Worm (Caenorhabditis elegans) whole organism, late embryonic: Measurements from ENCODE around the gene cyn-10.

Experiments
- K09A11.1 ChIP-seq: sonication (generic microtip); optimal IDR thresholded peaks from 2 replicates; lab custom pipeline; 2017; ENCODE audit warnings: antibody characterized with exemption, mild to moderate bottlenecking, missing genetic modification characterization, missing compliant biosample characterization; ENCODE audit not compliant: insufficient read depth
- ahr-1 ChIP-seq: sonication (generic microtip); optimal IDR thresholded peaks from 2 replicates; lab custom pipeline; 2016; ENCODE audit warnings: missing genetic modification characterization, missing compliant biosample characterization
- ama-1 ChIP-seq: fragments of 150-350 bp; optimal IDR thresholded peaks from 2 replicates; lab custom pipeline; 2014
- ceh-14 ChIP-seq: sonication (generic microtip); optimal IDR thresholded peaks from 2 replicates; lab custom pipeline; 2016; ENCODE audit warnings: missing genotype, missing genetic modification characterization, missing compliant biosample characterization
- ceh-18 ChIP-seq: sonication (generic microtip); optimal IDR thresholded peaks from 2 replicates; lab custom pipeline; 2016; ENCODE audit warnings: missing genetic modification characterization, missing compliant biosample characterization
- ceh-31 ChIP-seq: sonication (generic microtip); optimal IDR thresholded peaks from 2 replicates; lab custom pipeline; 2016; ENCODE audit warnings: missing genetic modification characterization, missing compliant biosample characterization
- ceh-45 ChIP-seq: fragments of 200-800 bp; sonication (Bioruptor generic); IDR thresholded peaks from 2 replicates; pipeline ENCODE4 v1.3.6; 2022; ENCODE audit warnings: missing genetic modification reagents, missing genetic modification characterization, missing compliant biosample characterization
- che-1 ChIP-seq: sonication (generic microtip); optimal IDR thresholded peaks from 2 replicates; lab custom pipeline; 2016; ENCODE audit warnings: mild to moderate bottlenecking, missing genetic modification characterization, missing compliant biosample characterization
- dmd-4 ChIP-seq: sonication (generic microtip); optimal IDR thresholded peaks from 2 replicates; lab custom pipeline; 2016; ENCODE audit warnings: borderline replicate concordance, missing genetic modification characterization, missing compliant biosample characterization
- dve-1 ChIP-seq: sonication (generic microtip); optimal IDR thresholded peaks from 2 replicates; lab custom pipeline; 2017; ENCODE audit warnings: antibody characterized with exemption, mild to moderate bottlenecking, missing genetic modification characterization, missing compliant biosample characterization
- elt-2 ChIP-seq: sonication (generic microtip); optimal IDR thresholded peaks from 2 replicates; lab custom pipeline; 2016; ENCODE audit warnings: missing genetic modification reagents, missing genetic modification characterization, missing compliant biosample characterization
- ets-4 ChIP-seq: sonication (generic microtip); optimal IDR thresholded peaks from 2 replicates; lab custom pipeline; 2016; ENCODE audit warnings: missing genetic modification characterization, missing compliant biosample characterization
- eyg-1 ChIP-seq: sonication (generic microtip); optimal IDR thresholded peaks from 2 replicates; lab custom pipeline; 2016; ENCODE audit warnings: missing genotype, missing genetic modification characterization, missing compliant biosample characterization
- fax-1 ChIP-seq: sonication (generic microtip); optimal IDR thresholded peaks from 2 replicates; lab custom pipeline; 2016; ENCODE audit warnings: missing genotype, missing genetic modification characterization, missing compliant biosample characterization
- fkh-10 ChIP-seq: fragments of 150-350 bp; optimal IDR thresholded peaks from 2 replicates; lab custom pipeline; 2014; ENCODE audit warnings: missing biosample characterization, missing genetic modification reagents, missing genetic modification characterization
- hlh-30 ChIP-seq: sonication (generic microtip); optimal IDR thresholded peaks from 2 replicates; lab custom pipeline; 2017; ENCODE audit warnings: antibody characterized with exemption, missing genetic modification characterization, missing compliant biosample characterization; ENCODE audit not compliant: insufficient read depth
- hlh-6 ChIP-seq: sonication (generic microtip); optimal IDR thresholded peaks from 2 replicates; lab custom pipeline; 2016; ENCODE audit warnings: missing genotype, missing genetic modification characterization, missing compliant biosample characterization
- lim-6 ChIP-seq: sonication (generic microtip); optimal IDR thresholded peaks from 2 replicates; lab custom pipeline; 2016; ENCODE audit warnings: missing genetic modification characterization, missing compliant biosample characterization
- nfya-1 ChIP-seq: sonication (generic microtip); optimal IDR thresholded peaks from 2 replicates; lab custom pipeline; 2017; ENCODE audit warnings: missing genetic modification characterization, mild to moderate bottlenecking, missing compliant biosample characterization, antibody characterized with exemption, moderate library complexity
- pax-1 ChIP-seq: fragments of 150-350 bp; optimal IDR thresholded peaks from 2 replicates; lab custom pipeline; 2014; ENCODE audit warnings: missing biosample characterization, missing genetic modification characterization
- pha-2 ChIP-seq: sonication (generic microtip); optimal IDR thresholded peaks from 2 replicates; lab custom pipeline; 2017; ENCODE audit warnings: mild to moderate bottlenecking, missing genetic modification characterization, missing compliant biosample characterization
- pha-4 ChIP-seq: fragments of 150-350 bp; optimal IDR thresholded peaks from 2 replicates; lab custom pipeline; 2018; ENCODE audit warnings: missing biosample characterization, missing genetic modification reagents, missing genetic modification characterization
- pqm-1 ChIP-seq: sonication (generic microtip); optimal IDR thresholded peaks from 2 replicates; lab custom pipeline; 2016; ENCODE audit warnings: missing genetic modification characterization, missing compliant biosample characterization
- pros-1 ChIP-seq: fragments of 150-350 bp; optimal IDR thresholded peaks from 2 replicates; lab custom pipeline; 2014; ENCODE audit warnings: missing biosample characterization, missing genetic modification reagents, missing genetic modification characterization
- ref-2 ChIP-seq: sonication (generic microtip); optimal IDR thresholded peaks from 2 replicates; lab custom pipeline; 2016; ENCODE audit warnings: missing genetic modification characterization, missing compliant biosample characterization
- rnt-1 ChIP-seq: sonication (generic microtip); optimal IDR thresholded peaks from 2 replicates; lab custom pipeline; 2016; ENCODE audit warnings: missing genetic modification characterization, missing compliant biosample characterization
- sdc-2 ChIP-seq: sonication (generic microtip); optimal IDR thresholded peaks from 2 replicates; lab custom pipeline; 2016; ENCODE audit warnings: missing genotype, missing genetic modification characterization, missing compliant biosample characterization
- sox-2 ChIP-seq: fragments of 200-800 bp; sonication (Bioruptor generic); IDR thresholded peaks from 2 replicates; pipeline ENCODE4 v1.3.6; 2022; ENCODE audit warnings: missing genetic modification reagents, missing genetic modification characterization, missing compliant biosample characterization
- syd-9 ChIP-seq: sonication (generic microtip); optimal IDR thresholded peaks from 2 replicates; lab custom pipeline; 2016; ENCODE audit warnings: mild to moderate bottlenecking, missing genetic modification characterization, moderate library complexity, missing compliant biosample characterization
- ttx-3 ChIP-seq: sonication (generic microtip); optimal IDR thresholded peaks from 2 replicates; lab custom pipeline; 2016; ENCODE audit warnings: missing genetic modification reagents, missing genetic modification characterization, missing compliant biosample characterization
- unc-3 ChIP-seq, 2 experiments: fragments of 200-800 bp in 1 of 2; sonication (Bioruptor generic) in 1 of 2; sonication (generic microtip) in 1 of 2; conservative IDR thresholded peaks in 1 of 2; optimal IDR thresholded peaks in 1 of 2; 2 replicates each; pipeline versions ENCODE4 v1.3.6 to Lab custom; 2016 to 2022; ENCODE audit warnings: missing compliant biosample characterization in 2 of 2, missing genetic modification characterization in 2 of 2, missing genetic modification reagents in 1 of 2
- unc-42 ChIP-seq: sonication (generic microtip); optimal IDR thresholded peaks from 2 replicates; lab custom pipeline; 2016; ENCODE audit warnings: missing genotype, missing genetic modification characterization, missing compliant biosample characterization
- unc-55 ChIP-seq: sonication (generic microtip); optimal IDR thresholded peaks from 2 replicates; lab custom pipeline; 2017; ENCODE audit warnings: missing biosample characterization, missing genetic modification reagents, missing genetic modification characterization
- zip-5 ChIP-seq: sonication (generic microtip); optimal IDR thresholded peaks from 2 replicates; lab custom pipeline; 2016; ENCODE audit warnings: missing genetic modification characterization, missing compliant biosample characterization

Gene cyn-10

DNA sequence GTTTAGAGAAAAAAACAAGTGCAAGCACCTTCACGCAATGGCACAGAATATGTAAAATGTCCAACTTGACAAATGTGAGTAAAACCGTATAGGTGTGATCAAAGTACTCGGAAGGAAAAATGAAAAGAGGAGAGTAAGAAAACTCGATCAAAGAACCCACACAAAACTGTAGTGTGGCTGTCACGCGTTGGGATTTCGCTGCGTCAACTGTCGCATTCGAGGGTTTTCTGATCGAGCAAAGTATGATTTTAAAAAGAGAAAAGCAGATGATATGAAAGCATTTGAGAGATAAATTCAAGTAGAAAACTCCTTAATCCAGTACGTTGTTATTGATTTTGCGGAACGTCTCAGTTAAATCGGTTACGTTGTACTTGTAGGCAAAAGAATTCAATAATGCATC lies 21.3 kb downstream of the cyn-10 start:
- TF ChIP-seq unc-55 (peak; percentile 26), hlh-6 (tag; lab: Kevin White, UChicago) (no peak), elt-2 (tag; lab: Kevin White, UChicago) (no peak), lim-6 (no peak), fax-1 (tag; lab: Kevin White, UChicago) (no peak), ceh-31 (tag; lab: Kevin White, UChicago) (no peak)
- TF ChIP-seq, all 69 proteins: peak for 1

DNA sequence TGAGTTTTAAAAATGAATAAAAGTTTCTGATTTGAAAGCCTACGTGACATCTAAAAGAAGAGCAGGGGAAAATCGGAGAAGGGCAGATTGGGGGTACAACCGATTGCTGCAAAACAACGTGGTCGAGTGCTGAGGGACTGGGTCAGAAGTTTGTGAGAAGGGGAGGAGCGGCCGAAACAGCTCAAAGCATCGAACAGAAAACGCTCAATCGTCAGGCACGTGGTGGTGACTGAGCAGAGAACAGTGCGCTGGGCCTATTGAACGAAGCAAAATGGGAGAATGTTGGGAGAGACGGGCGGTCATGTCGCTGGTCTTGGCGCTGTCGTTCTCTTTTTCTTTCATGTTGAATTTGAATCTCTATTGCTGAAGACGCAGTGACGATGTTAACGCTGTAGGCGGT lies 22.0 kb downstream of the cyn-10 start:
- no peak for TF ChIP-seq pax-1 (tag; lab: Kevin White, UChicago)
- TF ChIP-seq ceh-45 (GFP tag; lab: Robert Waterston, UW), result no peak
- TF ChIP-seq rnt-1 (tag; lab: Kevin White, UChicago), result no peak
- TF ChIP-seq dmd-4 (tag; lab: Kevin White, UChicago), result no peak
- TF ChIP-seq ceh-31 (tag; lab: Kevin White, UChicago), result no peak
- TF ChIP-seq lim-6, result no peak
- TF ChIP-seq pros-1 (tag; lab: Kevin White, UChicago), result no peak
- no peak for TF ChIP-seq syd-9 (tag; lab: Kevin White, UChicago)
- peak; percentile 47 for TF ChIP-seq ceh-18 (tag; lab: Kevin White, UChicago)
- peak; percentile 19 for TF ChIP-seq pqm-1
- no peak for TF ChIP-seq unc-3 (GFP tag; conservative IDR thresholded peaks at IDR 0.05; lab: Robert Waterston, UW)
- TF ChIP-seq unc-3 (tag; optimal IDR thresholded peaks at IDR 0.05; lab: Kevin White, UChicago), result no peak
- TF ChIP-seq zip-5 (tag; lab: Kevin White, UChicago), result no peak
- no peak for TF ChIP-seq ttx-3 (tag; lab: Kevin White, UChicago)
- peak; percentile 12 for TF ChIP-seq unc-42 (tag; lab: Kevin White, UChicago)
- no peak for TF ChIP-seq K09A11.1 (tag; lab: Kevin White, UChicago)

DNA sequence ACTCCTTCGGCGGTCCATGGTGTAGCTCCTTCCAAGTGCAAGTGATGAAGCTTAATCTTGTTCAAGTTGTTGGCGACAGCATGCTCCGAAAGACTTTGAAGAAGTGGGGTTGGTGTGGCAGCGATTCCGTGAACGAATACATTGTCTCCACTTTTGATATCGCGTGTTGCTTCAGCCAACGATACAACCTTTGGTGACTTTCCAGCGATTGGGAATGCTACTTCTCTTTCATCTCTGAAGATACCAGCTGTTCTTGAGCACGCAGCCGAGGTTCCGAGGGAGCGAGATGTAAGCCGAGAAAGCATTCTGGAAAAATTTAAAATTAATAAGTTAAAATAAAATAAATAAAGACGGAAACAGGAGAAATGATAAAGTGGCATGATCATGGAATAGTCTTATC lies 23.1 kb downstream of the cyn-10 start, which contains the start of gene acer-1:
TSS of gene acer-1 (minus strand) at position 306 of the 400 bp plus-strand sequence.
- TF ChIP-seq pax-1 (tag; lab: Kevin White, UChicago) (no peak), sox-2 (GFP tag; lab: Robert Waterston, UW) (no peak), dve-1 (tag; lab: Kevin White, UChicago) (no peak), sdc-2 (tag; lab: Kevin White, UChicago) (no peak), pha-4 (tag; lab: Kevin White, UChicago) (no peak), nfya-1 (tag; lab: Kevin White, UChicago) (no peak), ceh-31 (tag; lab: Kevin White, UChicago) (no peak), pha-2 (no peak), ahr-1 (tag; lab: Kevin White, UChicago) (no peak), fkh-10 (no peak), eyg-1 (tag; lab: Kevin White, UChicago) (no peak), ref-2 (no peak), che-1 (no peak), hlh-30 (tag; lab: Kevin White, UChicago) (no peak), ceh-14 (no peak), pqm-1 (no peak), ets-4 (tag; lab: Kevin White, UChicago) (no peak)

DNA sequence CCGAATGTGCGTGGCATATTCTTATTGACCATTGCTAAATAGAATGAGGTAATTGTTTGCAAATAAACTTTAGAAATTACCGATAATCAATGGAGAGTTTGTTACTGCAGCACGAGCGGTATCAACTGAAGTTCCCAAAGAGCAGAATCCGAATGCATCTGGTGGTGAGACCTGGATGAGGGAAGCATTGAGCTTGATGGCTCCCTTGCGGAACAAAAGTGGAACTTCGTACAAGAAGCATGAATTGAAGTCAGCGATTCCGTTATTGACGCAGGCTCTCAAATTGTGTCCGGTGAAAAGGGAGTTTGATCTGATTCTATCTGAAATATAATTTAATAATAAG lies 23.6 kb downstream of the cyn-10 start:
- no peak for TF ChIP-seq ets-4 (tag; lab: Kevin White, UChicago)
- no peak for TF ChIP-seq pha-2
- no peak for TF ChIP-seq che-1
- no peak for TF ChIP-seq unc-55
- no peak for TF ChIP-seq ama-1 (lab: Kevin White, UChicago)
